Worm (Caenorhabditis elegans): ENCODE measurements around the gene F29B9.11.

- TF ChIP-seq unc-86 (tag; optimal IDR thresholded peaks at IDR 0.05) (no peak), fkh-10 (GFP tag; optimal IDR thresholded peaks at IDR 0.05) (no peak), ceh-14 (tag; optimal IDR thresholded peaks at IDR 0.05) (no peak), ama-1 (optimal IDR thresholded peaks at IDR 0.05) (no peak), dmd-4 (tag; optimal IDR thresholded peaks at IDR 0.05; ENCODE audit: borderline replicate concordance) (no peak), pha-4 (tag; optimal IDR thresholded peaks at IDR 0.05) (no peak), tbx-2 (tag; optimal IDR thresholded peaks at IDR 0.05) (no peak), unc-42 (tag; optimal IDR thresholded peaks at IDR 0.05) (no peak), syd-9 (tag; optimal IDR thresholded peaks at IDR 0.05) (no peak)
Observed at ce11 chrIV:4637840-4638239, 22.2 kb downstream of the F29B9.11 start, which contains the start of gene F19C7.8.
